Fruit fly (Drosophila melanogaster): ENCODE measurements around the gene Lcp65Ad.
"Not testable (repeated sequence)": the region's sequence is repeated elsewhere in the genome, so short reads cannot be mapped to it uniquely, and the experiment has no call there.

The Lcp65Ad gene

DNA sequence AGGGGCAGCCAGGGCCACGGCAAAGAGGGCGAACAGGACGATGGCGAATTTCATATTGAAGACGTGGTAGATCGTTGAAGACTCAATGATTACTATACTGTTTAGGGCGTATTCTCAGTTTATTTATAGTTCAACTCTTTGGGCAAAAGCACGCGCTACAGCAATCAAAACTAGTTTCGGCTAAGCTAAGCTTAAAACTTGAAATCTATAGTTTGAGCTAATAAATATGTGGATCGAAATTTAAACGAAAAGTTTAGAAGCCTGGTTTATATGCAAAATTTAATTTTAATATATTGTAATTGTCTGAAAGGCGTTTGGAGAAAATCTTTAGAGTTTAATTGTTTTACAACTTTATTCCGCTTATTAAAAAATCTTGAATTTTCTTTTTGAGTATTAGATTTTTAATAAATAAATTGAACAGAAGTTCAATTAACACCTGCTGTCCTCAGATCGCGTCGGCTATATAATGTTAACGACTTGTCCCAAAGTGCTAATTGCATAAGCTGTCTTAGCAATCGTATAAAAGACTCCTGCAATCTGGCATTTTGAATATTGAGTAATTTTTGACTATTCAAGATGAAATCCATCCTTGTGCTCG, 7.7 kb downstream of the Lcp65Ad start, which contains the start of the genes Cpr65Ax2 and Lcp65Aa:
Cpr65Ax2 (minus strand) TSS at position 101 of the 598 bp plus-strand sequence.
Lcp65Aa (plus strand) TSS at position 548 of the 598 bp plus-strand sequence.
- not testable (repeated sequence) for TF ChIP-seq CG8478, CTCF (optimal IDR thresholded peaks at IDR 0.05)

DNA sequence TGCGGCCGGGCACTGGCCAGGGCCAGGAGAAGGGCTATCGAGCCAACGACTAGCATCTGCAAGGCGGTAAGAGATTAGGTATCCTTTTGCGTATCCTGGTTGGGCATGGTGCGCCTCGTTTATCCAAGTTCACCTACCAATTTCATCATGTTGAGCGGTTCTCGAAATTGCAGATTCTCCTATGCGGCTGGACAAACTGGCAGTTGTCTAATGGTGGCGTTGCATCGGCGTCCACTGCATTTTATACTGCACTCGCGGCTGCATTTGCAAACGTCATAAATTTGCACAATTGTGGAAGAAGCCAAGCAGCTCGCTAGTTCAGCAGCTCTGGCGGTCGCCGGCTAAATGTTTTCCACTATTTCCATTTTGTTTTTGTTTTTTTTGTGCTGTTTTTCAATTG, 9.3 kb downstream of the Lcp65Ad start, which contains the start of gene Acp65Aa:
Acp65Aa (minus strand) TSS at position 215 of the 400 bp plus-strand sequence.
- TF ChIP-seq CG8478 (optimal IDR thresholded peaks at IDR 0.05) (no peak), CTCF (optimal IDR thresholded peaks at IDR 0.05) (no peak)

DNA sequence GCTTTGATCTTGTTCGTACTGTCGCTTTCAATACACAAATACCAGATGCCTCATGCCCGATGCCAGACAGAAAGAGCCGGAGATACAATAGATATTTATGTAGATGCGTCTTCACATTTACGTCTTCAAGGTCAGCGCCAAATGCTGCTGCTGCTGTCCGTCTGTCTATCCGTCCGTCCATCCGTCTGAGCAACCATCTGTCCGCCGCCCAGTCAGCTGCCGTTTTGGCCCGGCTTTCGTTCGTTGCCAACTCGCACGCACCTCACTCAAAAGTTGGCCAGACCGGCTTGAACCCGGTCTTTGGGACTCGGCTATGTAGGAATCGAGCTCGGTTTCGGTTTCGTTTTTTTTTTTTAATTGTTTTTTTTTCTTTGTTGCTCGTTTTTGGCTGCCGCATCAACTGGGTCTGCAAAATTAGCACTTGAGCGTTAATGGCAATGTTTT, 11.8 kb downstream of the Lcp65Ad start:
- no peak for TF ChIP-seq CG8478 (optimal IDR thresholded peaks at IDR 0.05)
- no peak for TF ChIP-seq CTCF (optimal IDR thresholded peaks at IDR 0.05)

DNA sequence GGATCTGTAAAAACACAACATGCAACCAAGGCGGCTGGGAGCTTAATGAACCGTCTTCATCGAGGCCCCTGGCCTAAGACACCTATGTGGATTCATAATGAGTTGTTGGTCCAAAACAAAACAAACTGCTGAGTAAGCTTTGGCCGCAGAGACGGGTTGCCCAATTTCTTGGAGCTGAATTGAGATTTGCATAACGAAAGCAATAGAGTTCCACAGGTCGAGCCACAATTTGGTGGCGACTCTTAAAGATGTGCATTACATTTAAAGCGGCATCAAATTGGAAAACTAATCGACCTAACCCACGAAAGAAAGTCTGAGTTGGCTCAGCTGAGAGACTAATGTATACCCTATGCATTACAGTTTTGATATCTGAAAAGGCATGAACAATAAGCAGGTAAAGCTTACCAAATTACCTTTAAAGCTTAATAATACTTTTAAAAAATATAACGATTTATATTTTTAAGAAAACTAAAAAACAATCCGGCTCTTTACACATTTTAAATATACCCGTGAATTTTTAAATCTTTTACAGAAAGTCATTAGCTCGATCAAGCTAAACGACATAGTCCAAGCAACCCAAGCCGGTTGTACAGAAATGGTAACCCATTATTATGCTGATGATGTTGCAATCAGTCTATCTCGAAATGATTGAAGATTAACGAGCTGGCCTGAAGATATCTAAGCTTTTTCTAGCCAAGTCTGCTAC, 14.3 kb downstream of the Lcp65Ad start, which contains the start of gene CG13297:
CG13297 (minus strand) TSS at position 51 of the 706 bp plus-strand sequence.
- TF ChIP-seq CTCF (optimal IDR thresholded peaks at IDR 0.05) (no peak), CG8478 (optimal IDR thresholded peaks at IDR 0.05) (no peak)

DNA sequence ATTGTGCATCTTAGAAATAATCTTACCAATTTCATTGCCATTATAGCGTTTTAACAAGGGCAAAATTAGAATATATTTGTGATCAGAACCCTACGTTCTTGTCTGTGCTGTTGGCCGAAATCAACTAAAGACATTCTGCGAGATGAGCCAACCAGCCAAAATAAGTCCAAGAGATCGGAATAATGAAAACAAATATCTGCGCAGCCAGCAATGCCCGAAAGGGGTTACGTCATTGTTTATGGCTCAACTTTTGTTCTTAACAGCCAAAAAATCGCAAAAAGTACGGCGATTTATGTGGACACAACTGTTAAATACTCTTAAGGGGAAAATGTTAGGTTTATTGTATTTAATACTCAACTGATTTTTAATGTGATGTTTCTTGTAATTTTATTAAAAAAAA, 15.3 kb downstream of the Lcp65Ad start, which contains the start of gene Cpr65Ay:
Cpr65Ay (minus strand) TSS at position 101 of the 400 bp plus-strand sequence.
- no peak for TF ChIP-seq CG8478 (optimal IDR thresholded peaks at IDR 0.05)
- TF ChIP-seq CTCF (optimal IDR thresholded peaks at IDR 0.05) = no peak

DNA sequence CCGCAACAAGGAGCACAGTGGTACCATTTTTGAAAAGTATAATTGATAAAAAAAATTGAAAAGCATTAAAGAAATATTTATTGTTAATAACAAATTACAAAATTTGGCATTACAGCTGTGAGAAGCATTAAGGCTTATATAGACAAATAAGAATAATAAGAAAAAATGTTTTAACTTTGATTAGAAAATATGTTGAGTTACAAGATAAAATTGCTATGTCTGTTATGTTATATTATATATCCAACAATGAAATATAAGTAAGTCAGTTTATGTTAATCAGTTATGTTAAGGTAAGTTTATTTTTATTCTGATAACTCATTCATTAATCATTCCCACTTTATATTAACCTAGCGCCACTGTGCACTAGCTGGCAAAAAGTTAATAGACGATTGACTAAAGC, 16.7 kb downstream of the Lcp65Ad start:
- TF ChIP-seq CG8478 (optimal IDR thresholded peaks at IDR 0.05) = no peak
- no peak for TF ChIP-seq CTCF (optimal IDR thresholded peaks at IDR 0.05)

DNA sequence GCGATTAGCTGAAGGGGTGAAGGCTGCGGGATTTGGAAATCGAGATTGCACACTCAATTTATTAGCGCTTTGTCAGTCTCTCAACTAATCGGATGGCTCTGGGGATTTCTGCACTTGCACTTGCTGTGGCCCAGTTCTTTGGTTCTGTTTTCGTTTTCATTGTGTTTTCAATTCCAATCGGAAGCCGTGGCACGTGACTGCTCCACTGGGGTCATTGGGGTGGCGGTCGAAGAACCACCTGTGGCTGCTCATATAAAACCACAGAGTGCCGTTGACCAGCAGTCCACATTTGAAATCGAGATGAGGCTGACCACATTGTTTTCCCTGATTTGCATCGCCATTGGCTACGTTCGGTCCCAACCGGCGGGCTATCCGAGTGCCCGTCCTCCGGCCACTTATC, 17.3 kb downstream of the Lcp65Ad start, which contains the start of gene Cpr65Az:
Cpr65Az (plus strand) TSS at position 301 of the 400 bp plus-strand sequence.
- TF ChIP-seq CTCF (optimal IDR thresholded peaks at IDR 0.05) (no peak), CG8478 (optimal IDR thresholded peaks at IDR 0.05) (no peak)

DNA sequence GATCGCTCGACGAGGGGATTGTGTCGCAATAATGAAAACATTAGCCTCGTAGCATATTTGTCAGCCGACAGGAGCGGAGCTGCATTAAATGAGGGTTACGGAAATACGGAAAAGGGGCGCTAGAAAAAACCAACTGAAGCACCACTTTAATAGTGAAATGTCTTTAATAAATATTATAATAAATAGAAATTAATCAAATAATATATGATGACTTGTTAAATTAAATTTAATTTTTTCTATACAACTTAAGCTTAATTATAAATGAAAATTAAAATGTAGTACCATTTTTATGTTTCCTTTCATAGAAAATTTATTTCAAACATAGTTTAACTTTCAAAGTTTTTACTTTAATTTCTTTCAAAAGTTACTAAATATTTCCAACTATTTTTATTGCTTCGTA, 18.8 kb downstream of the Lcp65Ad start:
- no peak for TF ChIP-seq CTCF (optimal IDR thresholded peaks at IDR 0.05)
- TF ChIP-seq CG8478 (optimal IDR thresholded peaks at IDR 0.05) = no peak

DNA sequence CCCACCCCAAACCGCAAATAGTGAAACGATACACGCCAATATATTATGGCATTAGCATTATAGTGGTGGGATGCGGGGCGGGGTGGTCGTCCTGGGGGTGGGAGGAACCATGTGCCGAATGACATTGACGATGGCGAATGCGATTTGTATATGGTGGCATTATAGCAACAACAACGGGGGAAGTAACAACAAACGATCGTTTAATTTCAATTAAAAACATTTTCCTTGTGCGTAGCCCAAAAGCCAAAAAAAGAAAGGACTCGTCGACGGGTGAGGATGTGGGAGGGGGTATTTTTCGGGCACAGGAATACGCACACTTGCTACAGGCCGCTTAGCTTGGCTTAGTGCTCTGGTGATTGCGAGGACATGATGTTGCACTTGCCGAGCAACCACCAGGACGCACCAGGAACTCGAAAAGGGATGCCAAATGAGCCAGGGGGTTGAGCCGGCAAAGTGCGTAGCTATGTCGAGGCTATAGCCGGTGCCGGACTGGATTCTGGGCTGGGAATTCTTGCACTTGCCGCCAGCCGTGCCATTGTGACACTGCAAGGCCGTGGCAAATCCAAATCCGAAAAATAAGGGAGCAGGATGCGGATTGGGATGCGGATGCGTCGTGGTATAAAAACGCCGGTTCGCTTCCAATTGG, 19.4 kb downstream of the Lcp65Ad start, which contains the start of gene Prdm13:
Prdm13 (plus strand) TSS at position 645 of the 646 bp plus-strand sequence.
- TF ChIP-seq CG8478 (optimal IDR thresholded peaks at IDR 0.05) (no peak), CTCF (optimal IDR thresholded peaks at IDR 0.05) (no peak)

DNA sequence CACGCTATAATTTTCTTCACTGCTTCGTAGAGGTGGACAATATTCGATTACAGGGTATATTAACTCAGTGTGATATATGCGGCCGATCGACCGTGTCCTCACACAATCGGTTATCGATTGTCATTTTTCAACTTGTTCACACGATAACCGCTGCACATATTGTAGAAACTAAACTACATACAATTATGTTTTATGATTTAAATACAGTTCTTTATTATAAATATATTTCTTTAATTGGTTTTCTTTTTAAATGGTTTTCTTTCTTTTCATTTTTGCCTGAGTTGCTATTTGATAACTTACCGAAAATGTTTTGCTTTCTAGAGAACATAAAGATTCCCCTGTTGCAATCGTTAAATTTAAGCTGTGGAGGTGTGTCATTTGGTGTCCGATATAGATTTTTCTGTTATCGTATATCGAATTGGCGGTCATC, 30.6 kb downstream of the Lcp65Ad start, which contains the start of the genes fmt and CG7376:
fmt (minus strand) TSS at position 55 of the 430 bp plus-strand sequence.
CG7376 (plus strand) TSS at position 423 of the 430 bp plus-strand sequence.
- TF ChIP-seq CTCF (optimal IDR thresholded peaks at IDR 0.05) = no peak
- TF ChIP-seq CG8478 (optimal IDR thresholded peaks at IDR 0.05) = no peak

DNA sequence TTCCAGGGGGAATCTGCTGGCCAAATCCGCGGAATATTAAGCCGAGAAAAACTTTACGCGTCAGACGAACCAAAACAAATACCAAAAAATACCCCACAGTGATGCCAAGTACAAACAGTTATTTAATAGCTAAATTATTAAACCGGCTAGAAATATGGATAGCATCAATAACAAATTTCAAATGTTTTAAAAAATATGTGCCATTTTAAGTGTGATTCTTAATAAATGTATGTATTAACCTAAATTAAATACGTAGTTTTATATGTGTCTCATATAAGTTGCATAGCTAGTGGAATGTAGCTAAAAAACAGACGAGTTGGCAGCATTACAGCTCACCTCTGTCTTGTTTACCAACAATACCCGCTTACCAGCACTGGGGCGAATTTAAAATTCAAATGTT, 38.6 kb downstream of the Lcp65Ad start, which contains the start of gene CG10274:
CG10274 (minus strand) TSS at position 54 of the 400 bp plus-strand sequence.
- no peak for TF ChIP-seq CTCF (optimal IDR thresholded peaks at IDR 0.05)
- no peak for TF ChIP-seq CG8478 (optimal IDR thresholded peaks at IDR 0.05)

DNA sequence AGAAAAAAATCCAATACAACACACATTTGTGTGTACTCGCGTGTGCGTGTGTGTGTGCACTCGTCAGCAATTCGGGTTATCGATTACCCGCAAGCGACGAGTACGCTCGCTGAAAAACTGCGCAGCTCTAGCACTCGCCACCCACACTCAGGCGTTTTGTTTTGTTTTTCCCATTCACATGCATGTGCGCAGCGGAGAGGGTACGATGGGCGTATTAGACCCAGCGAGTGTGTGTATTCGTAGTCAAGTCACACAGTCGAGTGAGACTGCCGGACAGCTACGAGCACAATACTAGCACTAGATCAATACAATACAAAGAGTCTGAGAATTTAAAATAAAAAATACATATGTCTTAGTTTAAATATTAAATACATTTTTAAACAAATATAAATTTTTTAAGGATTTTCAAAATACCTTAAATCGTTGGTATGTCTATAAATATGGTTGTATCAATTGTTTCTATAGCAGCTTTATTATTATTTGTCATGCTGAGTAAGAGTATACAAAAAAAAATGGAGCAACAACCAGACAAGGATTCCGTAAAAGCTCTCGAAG, 41.8 kb downstream of the Lcp65Ad start, which contains the start of the genes D19B and CG43293:
D19B (minus strand) TSS at position 37 of the 555 bp plus-strand sequence.
CG43293 (plus strand) TSS at position 306 of the 555 bp plus-strand sequence.
- TF ChIP-seq CTCF (optimal IDR thresholded peaks at IDR 0.05) (peak; percentile 30 to 53), CG8478 (optimal IDR thresholded peaks at IDR 0.05) (no peak)

DNA sequence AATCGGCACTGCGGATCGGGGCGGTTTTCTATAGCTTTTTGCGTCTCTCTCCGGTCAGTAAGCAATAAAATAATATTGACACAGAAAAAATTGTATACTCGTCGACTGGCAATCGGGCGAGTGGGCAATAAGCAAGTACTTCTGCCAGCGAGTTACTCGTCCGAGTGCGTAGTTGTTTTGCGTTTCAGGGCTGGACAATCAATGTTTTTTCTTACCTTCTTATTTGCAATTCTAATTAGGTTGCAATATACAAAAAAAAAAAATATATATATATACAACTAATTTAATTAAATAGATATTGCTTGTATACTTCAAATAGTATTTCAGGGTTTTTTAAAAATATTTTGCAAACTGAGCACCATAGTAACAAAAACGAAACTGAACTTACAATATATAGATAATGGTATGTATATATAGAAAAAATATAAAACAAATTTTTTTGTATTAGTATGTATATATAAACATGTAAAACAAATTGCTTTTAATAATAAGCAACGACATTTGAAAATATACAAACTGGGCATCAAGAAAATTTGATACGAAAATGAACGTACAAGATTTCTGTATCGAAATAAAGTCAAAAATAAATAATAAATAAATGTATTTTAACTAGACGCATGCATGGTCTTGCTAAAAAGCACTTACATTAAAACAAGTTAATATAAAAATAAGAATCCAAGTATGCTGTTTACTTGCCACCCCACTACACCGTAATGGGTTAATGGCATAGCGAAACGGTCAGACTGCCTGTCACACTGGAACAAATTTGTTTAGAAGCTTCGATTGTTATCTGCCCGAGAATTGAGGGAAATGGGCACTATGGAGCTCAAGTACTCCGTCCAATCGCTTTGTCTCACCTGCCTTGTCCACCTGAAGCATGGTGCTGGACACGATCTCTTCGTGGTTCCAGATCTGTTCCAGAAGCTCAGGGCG, 46.1 kb downstream of the Lcp65Ad start, which contains the start of the genes D19A and CG7386:
D19A (minus strand) TSS at position 129 of the 933 bp plus-strand sequence.
CG7386 (plus strand) TSS at position 751 of the 933 bp plus-strand sequence.
- TF ChIP-seq CG8478 (optimal IDR thresholded peaks at IDR 0.05) (no peak), CTCF (optimal IDR thresholded peaks at IDR 0.05) (no peak)
